Worm (Caenorhabditis elegans) whole organism, mixed stage, embryonic: ENCODE results near the gene ifet-1.
A peak's percentile ranks its signal among the peaks of the same experiment; 100 is the strongest.

Experiments used
- M03D4.4 ChIP-seq: sonication (generic microtip); optimal IDR thresholded peaks from 2 replicates; lab custom pipeline; 2017; ENCODE audit warnings: mild to moderate bottlenecking, missing genetic modification characterization, missing compliant biosample characterization
- bed-3 ChIP-seq: fragments of 200-800 bp; sonication (Bioruptor generic); optimal IDR thresholded peaks from 3 replicates; lab custom pipeline; 2018; ENCODE audit warnings: mild to moderate bottlenecking, missing genetic modification characterization, moderate library complexity, missing compliant biosample characterization
- blmp-1 ChIP-seq: fragments of 150-350 bp; optimal IDR thresholded peaks from 2 replicates; lab custom pipeline; 2014; ENCODE audit warnings: missing biosample characterization, missing genetic modification characterization
- ceh-39 ChIP-seq: fragments of 150-350 bp; optimal IDR thresholded peaks from 2 replicates; lab custom pipeline; 2014; ENCODE audit warnings: missing biosample characterization, missing genetic modification characterization
- ceh-43 ChIP-seq: fragments of 200-800 bp; sonication (Bioruptor generic); optimal IDR thresholded peaks from 2 replicates; lab custom pipeline; 2018; ENCODE audit warnings: mild to moderate bottlenecking, missing genetic modification characterization, moderate library complexity, missing compliant biosample characterization
- ceh-83 ChIP-seq: fragments of 200-800 bp; sonication (Bioruptor generic); optimal IDR thresholded peaks from 2 replicates; lab custom pipeline; 2018; ENCODE audit warnings: mild to moderate bottlenecking, missing genetic modification characterization, missing compliant biosample characterization
- ces-1 ChIP-seq: fragments of 150-350 bp; optimal IDR thresholded peaks from 2 replicates; lab custom pipeline; 2014; ENCODE audit warnings: missing biosample characterization, missing genetic modification reagents, missing genetic modification characterization
- cnd-1 ChIP-seq: fragments of 200-800 bp; sonication (Bioruptor generic); optimal IDR thresholded peaks from 2 replicates; lab custom pipeline; 2018; ENCODE audit warnings: mild to moderate bottlenecking, missing genetic modification characterization, missing compliant biosample characterization
- drap-1 ChIP-seq: fragments of 200-800 bp; sonication (Bioruptor generic); optimal IDR thresholded peaks from 3 replicates; lab custom pipeline; 2018; ENCODE audit warnings: mild to moderate bottlenecking, missing genetic modification characterization, missing compliant biosample characterization
- elt-1 ChIP-seq: sonication (generic microtip); optimal IDR thresholded peaks from 2 replicates; lab custom pipeline; 2017; ENCODE audit warnings: missing genetic modification characterization, mild to moderate bottlenecking, missing compliant biosample characterization, antibody characterized with exemption, moderate library complexity, borderline replicate concordance; ENCODE audit not compliant: insufficient read depth
- elt-3 ChIP-seq: fragments of 150-350 bp; optimal IDR thresholded peaks from 2 replicates; lab custom pipeline; 2014; ENCODE audit warnings: missing biosample characterization, missing genetic modification characterization
- flh-1 ChIP-seq: fragments of 200-800 bp; sonication (Bioruptor generic); optimal IDR thresholded peaks from 2 replicates; lab custom pipeline; 2018; ENCODE audit warnings: mild to moderate bottlenecking, missing genetic modification characterization, moderate library complexity, missing compliant biosample characterization
- ham-2 ChIP-seq: fragments of 200-800 bp; sonication (Bioruptor generic); optimal IDR thresholded peaks from 2 replicates; lab custom pipeline; 2018; ENCODE audit warnings: mild to moderate bottlenecking, missing genetic modification characterization, missing compliant biosample characterization
- hlh-1 ChIP-seq: fragments of 150-350 bp; optimal IDR thresholded peaks from 2 replicates; lab custom pipeline; 2014; ENCODE audit warnings: missing biosample characterization, missing genetic modification reagents, missing genetic modification characterization
- lin-13 ChIP-seq: fragments of 150-350 bp; optimal IDR thresholded peaks from 2 replicates; lab custom pipeline; 2014; ENCODE audit warnings: missing biosample characterization, missing genetic modification characterization
- lsy-2 ChIP-seq: fragments of 150-350 bp; optimal IDR thresholded peaks from 2 replicates; lab custom pipeline; 2014; ENCODE audit warnings: missing biosample characterization, missing genetic modification characterization
- mab-5 ChIP-seq: fragments of 150-350 bp; optimal IDR thresholded peaks from 2 replicates; lab custom pipeline; 2014; ENCODE audit warnings: missing biosample characterization, missing genetic modification characterization
- mep-1 ChIP-seq: fragments of 150-350 bp; optimal IDR thresholded peaks from 2 replicates; lab custom pipeline; 2017; ENCODE audit warnings: missing biosample characterization, missing genetic modification reagents, missing genetic modification characterization, inconsistent platforms
- mls-2 ChIP-seq: sonication (generic microtip); optimal IDR thresholded peaks from 2 replicates; lab custom pipeline; 2016; ENCODE audit warnings: mild to moderate bottlenecking, missing genetic modification characterization, moderate library complexity, missing compliant biosample characterization
- nhr-12 ChIP-seq: fragments of 150-350 bp; optimal IDR thresholded peaks from 2 replicates; lab custom pipeline; 2014; ENCODE audit warnings: missing biosample characterization, missing genetic modification characterization
- nhr-237 ChIP-seq: fragments of 150-350 bp; optimal IDR thresholded peaks from 2 replicates; lab custom pipeline; 2014; ENCODE audit warnings: missing biosample characterization, missing genetic modification characterization
- nhr-28 ChIP-seq: fragments of 150-350 bp; optimal IDR thresholded peaks from 2 replicates; lab custom pipeline; 2014; ENCODE audit warnings: missing biosample characterization, missing genetic modification characterization
- nhr-76 ChIP-seq: sonication (generic microtip); optimal IDR thresholded peaks from 2 replicates; lab custom pipeline; 2017; ENCODE audit warnings: missing biosample characterization, missing genetic modification characterization
- pha-4 ChIP-seq: fragments of 150-350 bp; optimal IDR thresholded peaks from 2 replicates; lab custom pipeline; 2018; ENCODE audit warnings: missing biosample characterization, missing genetic modification reagents, missing genetic modification characterization
- snpc-4 ChIP-seq: fragments of 150-350 bp; optimal IDR thresholded peaks from 2 replicates; lab custom pipeline; 2014; ENCODE audit warnings: missing biosample characterization, missing genetic modification characterization
- sptf-1 ChIP-seq: sonication (generic microtip); optimal IDR thresholded peaks from 2 replicates; lab custom pipeline; 2017; ENCODE audit warnings: mild to moderate bottlenecking, missing genetic modification characterization, moderate library complexity, missing compliant biosample characterization
- tbx-8 ChIP-seq: fragments of 200-800 bp; sonication (Bioruptor generic); optimal IDR thresholded peaks from 2 replicates; lab custom pipeline; 2018; ENCODE audit warnings: mild to moderate bottlenecking, missing genetic modification characterization, moderate library complexity, missing compliant biosample characterization
- unc-120 ChIP-seq: sonication (generic microtip); optimal IDR thresholded peaks from 2 replicates; lab custom pipeline; 2017; ENCODE audit warnings: missing genetic modification characterization, missing compliant biosample characterization; ENCODE audit not compliant: poor library complexity, severe bottlenecking
- unc-39 ChIP-seq: fragments of 150-350 bp; optimal IDR thresholded peaks from 2 replicates; lab custom pipeline; 2014; ENCODE audit warnings: missing biosample characterization, missing genetic modification characterization
- unc-62 ChIP-seq: fragments of 150-350 bp; optimal IDR thresholded peaks from 2 replicates; lab custom pipeline; 2014; ENCODE audit warnings: missing biosample characterization, missing genetic modification reagents, missing genetic modification characterization
- zip-8 ChIP-seq: fragments of 150-350 bp; optimal IDR thresholded peaks from 2 replicates; lab custom pipeline; 2014; ENCODE audit warnings: missing biosample characterization, missing genetic modification characterization

The ifet-1 gene

DNA sequence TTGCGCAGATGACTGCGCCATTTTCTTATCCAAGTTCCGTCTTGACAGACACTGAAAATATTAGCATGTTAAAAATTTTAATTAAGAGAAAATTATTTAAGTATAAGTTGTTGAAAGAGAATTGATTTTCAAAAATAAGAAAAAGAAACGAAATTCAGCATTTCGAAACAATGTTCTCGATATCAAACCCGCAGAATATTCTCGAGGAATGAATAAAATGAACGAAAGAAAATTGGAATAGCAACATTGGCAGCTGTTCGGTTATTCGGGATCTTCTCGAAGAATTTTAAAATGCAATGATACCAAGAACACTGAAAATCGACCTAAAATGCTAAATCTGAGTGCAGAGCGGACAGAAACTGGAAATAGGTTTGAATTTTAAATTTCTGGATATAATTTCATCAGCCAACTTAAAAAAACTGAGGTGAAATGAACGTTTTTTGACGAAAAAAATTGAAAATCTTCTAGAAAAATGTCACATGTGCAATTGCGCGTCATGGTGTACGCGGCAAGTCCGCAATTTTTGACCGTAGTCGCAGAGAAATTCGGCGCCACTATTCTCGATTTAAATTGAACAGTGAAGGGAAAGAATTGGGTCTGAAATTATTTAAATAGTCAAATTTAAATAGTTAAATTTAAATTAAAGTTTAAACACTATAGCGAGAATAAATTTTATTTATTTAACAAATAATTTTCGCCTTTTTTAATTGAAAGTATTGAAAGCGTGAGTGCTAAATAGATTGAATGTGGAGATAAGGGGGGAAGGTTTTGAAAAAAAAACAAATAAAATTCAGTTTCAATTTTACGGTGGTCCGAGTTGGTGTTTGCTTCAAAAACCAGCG, 33.3 kb upstream of the ifet-1 start, which contains the start of the genes cct-5 and F25F2.1:
cct-5 (minus strand) TSS at position 51 of the 842 bp plus-strand sequence.
F25F2.1 (plus strand) TSS at position 792 of the 842 bp plus-strand sequence.
- TF ChIP-seq tbx-8 (GFP tag; lab: Kevin White, UChicago), result no peak
- no peak for TF ChIP-seq nhr-76 (tag; lab: Kevin White, UChicago)
- no peak for TF ChIP-seq snpc-4 (tag; lab: Kevin White, UChicago)
- TF ChIP-seq mls-2 (tag; lab: Kevin White, UChicago), result no peak
- TF ChIP-seq unc-62 (GFP tag; lab: Kevin White, UChicago), result peak; percentile 34
- peak; percentile 8 for TF ChIP-seq drap-1
- no peak for TF ChIP-seq mab-5 (tag; lab: Kevin White, UChicago)
- peak; percentile 7 for TF ChIP-seq cnd-1 (tag; lab: Kevin White, UChicago)
- peak; percentile 91 for TF ChIP-seq lsy-2 (tag; lab: Kevin White, UChicago)
- peak; percentile 57 for TF ChIP-seq ces-1 (GFP tag; lab: Kevin White, UChicago)
- no peak for TF ChIP-seq zip-8 (tag; lab: Kevin White, UChicago)
- TF ChIP-seq pha-4 (tag; lab: Kevin White, UChicago), result peak; percentile 30
- peak; percentile 85 for TF ChIP-seq mep-1 (tag; lab: Kevin White, UChicago)
- peak; percentile 50 for TF ChIP-seq lin-13 (tag; lab: Kevin White, UChicago)
- TF ChIP-seq nhr-237 (tag; lab: Kevin White, UChicago), result peak; percentile 65
- no peak for TF ChIP-seq unc-120 (tag; lab: Kevin White, UChicago)
- no peak for TF ChIP-seq elt-1 (tag; lab: Kevin White, UChicago)

- TF ChIP-seq unc-62 (GFP tag; lab: Kevin White, UChicago) (no peak), hlh-1 (tag; lab: Kevin White, UChicago) (no peak), pha-4 (tag; lab: Kevin White, UChicago) (no peak)
- TF ChIP-seq, all 35 proteins: peak for 0
Observed at ce11 chrIII:4506590-4507128, 31.7 kb upstream of the ifet-1 start.

ce11 chrIII:4506140-4506539, 31.2 kb upstream of the ifet-1 start:
- TF ChIP-seq sptf-1 (tag; lab: Kevin White, UChicago) (no peak), nhr-76 (tag; lab: Kevin White, UChicago) (no peak), nhr-12 (tag; lab: Kevin White, UChicago) (no peak), flh-1 (GFP tag; lab: Kevin White, UChicago) (no peak), nhr-237 (tag; lab: Kevin White, UChicago) (no peak), nhr-28 (tag; lab: Kevin White, UChicago) (no peak), blmp-1 (tag; lab: Kevin White, UChicago) (no peak), unc-39 (tag; lab: Kevin White, UChicago) (no peak), pha-4 (tag; lab: Kevin White, UChicago) (no peak), ceh-39 (tag; lab: Kevin White, UChicago) (no peak), bed-3 (GFP tag; lab: Kevin White, UChicago) (no peak), tbx-8 (GFP tag; lab: Kevin White, UChicago) (no peak)

ce11 chrIII:4505726-4506125, 30.8 kb upstream of the ifet-1 start:
- TF ChIP-seq lin-13 (tag; lab: Kevin White, UChicago) (no peak), hlh-1 (tag; lab: Kevin White, UChicago) (no peak), unc-39 (tag; lab: Kevin White, UChicago) (no peak), ceh-39 (tag; lab: Kevin White, UChicago) (no peak), ces-1 (GFP tag; lab: Kevin White, UChicago) (peak; percentile 97), nhr-28 (tag; lab: Kevin White, UChicago) (no peak), ham-2 (GFP tag; lab: Kevin White, UChicago) (no peak), cnd-1 (tag; lab: Kevin White, UChicago) (no peak), ceh-83 (no peak), pha-4 (tag; lab: Kevin White, UChicago) (no peak), nhr-76 (tag; lab: Kevin White, UChicago) (no peak), tbx-8 (GFP tag; lab: Kevin White, UChicago) (no peak), drap-1 (no peak), ceh-43 (GFP tag; lab: Kevin White, UChicago) (no peak), elt-3 (no peak), nhr-12 (tag; lab: Kevin White, UChicago) (no peak), mls-2 (tag; lab: Kevin White, UChicago) (peak; percentile 58), mab-5 (tag; lab: Kevin White, UChicago) (no peak), flh-1 (GFP tag; lab: Kevin White, UChicago) (no peak), M03D4.4 (tag; lab: Kevin White, UChicago) (peak; percentile 20), unc-62 (GFP tag; lab: Kevin White, UChicago) (no peak), mep-1 (tag; lab: Kevin White, UChicago) (no peak), lsy-2 (tag; lab: Kevin White, UChicago) (no peak), elt-1 (tag; lab: Kevin White, UChicago) (no peak)
